Fruit fly (Drosophila melanogaster) whole organism, pupa: ENCODE measurements around the gene CG16903.

Experiments
- CG10348 ChIP-seq: fragments of 200-800 bp; sonication (Bioruptor generic); IDR thresholded peaks from 2 replicates; pipeline ENCODE4 v1.3.6; 2022; ENCODE audit warnings: missing biosample characterization, missing genetic modification characterization
- CG12605 ChIP-seq: fragments of 200-800 bp; sonication (Bioruptor generic); IDR thresholded peaks from 2 replicates; pipeline ENCODE4 v1.3.6; 2022; ENCODE audit warnings: missing biosample characterization, missing genetic modification characterization
- CG13204 ChIP-seq: fragments of 200-800 bp; sonication (Bioruptor generic); optimal IDR thresholded peaks from 2 replicates; lab custom pipeline; 2018; ENCODE audit warnings: missing biosample characterization, mild to moderate bottlenecking, missing genetic modification characterization, moderate library complexity
- CG14655 ChIP-seq: fragments of 200-800 bp; sonication (Bioruptor generic); optimal IDR thresholded peaks from 3 replicates; lab custom pipeline; 2017; ENCODE audit warnings: mild to moderate bottlenecking, missing biosample characterization, missing genetic modification reagents, missing genetic modification characterization
- CG15710 ChIP-seq: fragments of 200-800 bp; sonication (Bioruptor generic); optimal IDR thresholded peaks from 2 replicates; lab custom pipeline; 2018; ENCODE audit warnings: missing biosample characterization, mild to moderate bottlenecking, missing genetic modification characterization, moderate library complexity
- CG17806 ChIP-seq: fragments of 200-800 bp; sonication (Bioruptor generic); optimal IDR thresholded peaks from 2 replicates; lab custom pipeline; 2018; ENCODE audit warnings: missing biosample characterization, mild to moderate bottlenecking, missing genetic modification characterization, moderate library complexity
- CG32121 ChIP-seq: fragments of 200-800 bp; sonication (Bioruptor generic); IDR thresholded peaks from 2 replicates; pipeline ENCODE4 v1.3.6; 2022; ENCODE audit warnings: missing biosample characterization, missing genetic modification characterization
- CG34367 ChIP-seq: fragments of 200-800 bp; sonication (Bioruptor generic); optimal IDR thresholded peaks from 2 replicates; lab custom pipeline; 2018; ENCODE audit warnings: missing biosample characterization, mild to moderate bottlenecking, missing genetic modification characterization
- CG4496 ChIP-seq: fragments of 200-800 bp; sonication (Bioruptor generic); IDR thresholded peaks from 3 replicates; pipeline ENCODE4 v1.3.6; 2022; ENCODE audit warnings: missing biosample characterization, missing genetic modification characterization
- CG8159 ChIP-seq: fragments of 200-800 bp; sonication (Bioruptor generic); optimal IDR thresholded peaks from 3 replicates; lab custom pipeline; 2018; ENCODE audit warnings: missing biosample characterization, mild to moderate bottlenecking, missing genetic modification characterization, moderate library complexity
- CG8301 ChIP-seq: fragments of 200-800 bp; sonication (Bioruptor generic); optimal IDR thresholded peaks from 2 replicates; lab custom pipeline; 2018; ENCODE audit warnings: missing biosample characterization, mild to moderate bottlenecking, missing genetic modification characterization
- CG9948 ChIP-seq: fragments of 200-800 bp; sonication (Bioruptor generic); optimal IDR thresholded peaks from 2 replicates; lab custom pipeline; 2018; ENCODE audit warnings: missing biosample characterization, mild to moderate bottlenecking, missing genetic modification characterization, moderate library complexity
- D1 ChIP-seq: fragments of 200-800 bp; sonication (Bioruptor generic); optimal IDR thresholded peaks from 2 replicates; lab custom pipeline; 2018; ENCODE audit warnings: missing biosample characterization, mild to moderate bottlenecking, missing genetic modification characterization, moderate library complexity
- EcR ChIP-seq: fragments of 200-800 bp; sonication (Bioruptor generic); optimal IDR thresholded peaks from 3 replicates; lab custom pipeline; 2019; ENCODE audit warnings: missing biosample characterization, missing genetic modification characterization, mild to moderate bottlenecking, moderate library complexity, missing genetic modification reagents
- Ets98B ChIP-seq: fragments of 200-800 bp; sonication (Bioruptor generic); IDR thresholded peaks from 2 replicates; pipeline ENCODE4 v1.3.6; 2022; ENCODE audit warnings: missing biosample characterization, missing genetic modification characterization
- Pif1A ChIP-seq: fragments of 200-800 bp; sonication (Bioruptor generic); optimal IDR thresholded peaks from 3 replicates; lab custom pipeline; 2016; ENCODE audit warnings: missing biosample characterization, missing genetic modification characterization
- Pif1B ChIP-seq: fragments of 200-800 bp; sonication (Bioruptor generic); optimal IDR thresholded peaks from 3 replicates; lab custom pipeline; 2016; ENCODE audit warnings: missing biosample characterization, missing genetic modification characterization
- Snoo ChIP-seq: fragments of 200-800 bp; sonication (Bioruptor generic); optimal IDR thresholded peaks from 3 replicates; lab custom pipeline; 2017; ENCODE audit warnings: missing biosample characterization, mild to moderate bottlenecking, missing genetic modification characterization, inconsistent platforms
- fd96Ca ChIP-seq: fragments of 200-800 bp; sonication (Bioruptor generic); IDR thresholded peaks from 3 replicates; pipeline ENCODE4 v1.3.6; 2022; ENCODE audit warnings: missing biosample characterization, missing genetic modification characterization
- gl ChIP-seq: fragments of 200-800 bp; sonication (Bioruptor generic); optimal IDR thresholded peaks from 2 replicates; lab custom pipeline; 2018; ENCODE audit warnings: missing biosample characterization, mild to moderate bottlenecking, missing genetic modification characterization
- rn ChIP-seq: fragments of 200-800 bp; sonication (Bioruptor generic); IDR thresholded peaks from 2 replicates; pipeline ENCODE4 v1.3.6; 2022; ENCODE audit warnings: missing biosample characterization, missing genetic modification characterization

Gene CG16903

dm6 chrX:2061849-2062248 is 18.4 kb downstream of the CG16903 start, which contains the start of gene Sik2:
TSS of gene Sik2 (minus strand) at chrX:2061915.
- TF ChIP-seq CG4496 (GFP tag; lab: Robert Waterston, UW) = peak; percentile 31; the same call in 1 of the 3 replicates
- no peak for TF ChIP-seq CG8159 (tag; lab: Kevin White, UChicago)

DNA sequence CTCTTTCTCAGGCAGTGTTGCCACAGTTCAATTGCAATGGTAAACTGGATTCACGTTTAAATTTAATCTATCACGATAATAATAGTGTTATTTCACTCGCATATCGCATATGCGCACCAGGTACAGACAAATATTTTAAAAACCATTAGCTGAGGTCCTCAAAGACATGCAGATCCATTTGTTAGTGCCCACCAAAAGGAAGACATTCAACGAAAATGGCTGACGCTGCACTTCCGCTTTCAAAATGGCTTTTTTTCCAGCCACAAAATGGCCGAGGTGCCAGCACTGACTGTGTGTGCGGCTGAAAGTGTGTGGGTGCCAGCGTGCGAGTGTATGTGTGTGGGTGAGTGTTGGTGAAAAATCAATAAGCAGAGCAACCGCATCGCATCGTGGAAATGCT is 19.1 kb downstream of the CG16903 start:
- no peak for TF ChIP-seq CG32121 (GFP tag; lab: Robert Waterston, UW)
- TF ChIP-seq gl = no peak
- peak; percentile 38; the same call in 1 of the 3 replicates for TF ChIP-seq CG4496 (GFP tag; lab: Robert Waterston, UW)
- peak; percentile 30 for TF ChIP-seq CG8301 (tag; lab: Kevin White, UChicago)
- TF ChIP-seq CG15710 (tag; lab: Kevin White, UChicago) = peak; percentile 38
- no peak for TF ChIP-seq CG14655
- no peak for TF ChIP-seq Ets98B (GFP tag; lab: Robert Waterston, UW)
- no peak for TF ChIP-seq CG9948 (tag; lab: Kevin White, UChicago)
- TF ChIP-seq CG13204 (GFP tag; lab: Kevin White, UChicago) = peak; percentile 19
- no peak for TF ChIP-seq D1
- peak; percentile 29 for TF ChIP-seq CG8159 (tag; lab: Kevin White, UChicago)
- no peak for TF ChIP-seq fd96Ca (GFP tag; lab: Robert Waterston, UW)
- TF ChIP-seq CG34367 = peak; percentile 4
- no peak for TF ChIP-seq CG12605 (GFP tag; lab: Robert Waterston, UW)
- no peak for TF ChIP-seq CG10348 (GFP tag; lab: Robert Waterston, UW)
- TF ChIP-seq rn = no peak
- TF ChIP-seq Pif1B (GFP tag; lab: Kevin White, UChicago) = no peak
- no peak for TF ChIP-seq EcR
- no peak for TF ChIP-seq Snoo (tag; lab: Kevin White, UChicago)
- TF ChIP-seq Pif1A = no peak
- no peak for TF ChIP-seq CG17806 (tag; lab: Kevin White, UChicago)
- TF ChIP-seq, all 21 proteins: peak for 6

dm6 chrX:2050070-2050899 is 29.9 kb downstream of the CG16903 start, which contains the start of gene moody:
TSS of gene moody (minus strand) at chrX:2050120.
- TF ChIP-seq Pif1A (peak; percentile 90), CG15710 (tag; lab: Kevin White, UChicago) (peak; percentile 86), gl (peak; percentile 84), Ets98B (GFP tag; lab: Robert Waterston, UW) (peak; percentile 99), CG12605 (GFP tag; lab: Robert Waterston, UW) (peak; percentile 97), fd96Ca (GFP tag; lab: Robert Waterston, UW) (peak; percentile 99), Pif1B (GFP tag; lab: Kevin White, UChicago) (peak; percentile 90), CG13204 (GFP tag; lab: Kevin White, UChicago) (peak; percentile 97), Snoo (tag; lab: Kevin White, UChicago) (peak; percentile 93), CG4496 (GFP tag; lab: Robert Waterston, UW) (peak; percentile 99), CG32121 (GFP tag; lab: Robert Waterston, UW) (peak; percentile 99), CG17806 (tag; lab: Kevin White, UChicago) (peak; percentile 84), rn (peak; percentile 93), CG9948 (tag; lab: Kevin White, UChicago) (peak; percentile 68), CG8159 (tag; lab: Kevin White, UChicago) (peak; percentile 84), EcR (peak; percentile 56), CG34367 (peak; percentile 82), CG8301 (tag; lab: Kevin White, UChicago) (peak; percentile 87), CG10348 (GFP tag; lab: Robert Waterston, UW) (peak; percentile 92), CG14655 (peak; percentile 92), D1 (no peak)
- TF ChIP-seq, all 21 proteins: peak for 20

DNA sequence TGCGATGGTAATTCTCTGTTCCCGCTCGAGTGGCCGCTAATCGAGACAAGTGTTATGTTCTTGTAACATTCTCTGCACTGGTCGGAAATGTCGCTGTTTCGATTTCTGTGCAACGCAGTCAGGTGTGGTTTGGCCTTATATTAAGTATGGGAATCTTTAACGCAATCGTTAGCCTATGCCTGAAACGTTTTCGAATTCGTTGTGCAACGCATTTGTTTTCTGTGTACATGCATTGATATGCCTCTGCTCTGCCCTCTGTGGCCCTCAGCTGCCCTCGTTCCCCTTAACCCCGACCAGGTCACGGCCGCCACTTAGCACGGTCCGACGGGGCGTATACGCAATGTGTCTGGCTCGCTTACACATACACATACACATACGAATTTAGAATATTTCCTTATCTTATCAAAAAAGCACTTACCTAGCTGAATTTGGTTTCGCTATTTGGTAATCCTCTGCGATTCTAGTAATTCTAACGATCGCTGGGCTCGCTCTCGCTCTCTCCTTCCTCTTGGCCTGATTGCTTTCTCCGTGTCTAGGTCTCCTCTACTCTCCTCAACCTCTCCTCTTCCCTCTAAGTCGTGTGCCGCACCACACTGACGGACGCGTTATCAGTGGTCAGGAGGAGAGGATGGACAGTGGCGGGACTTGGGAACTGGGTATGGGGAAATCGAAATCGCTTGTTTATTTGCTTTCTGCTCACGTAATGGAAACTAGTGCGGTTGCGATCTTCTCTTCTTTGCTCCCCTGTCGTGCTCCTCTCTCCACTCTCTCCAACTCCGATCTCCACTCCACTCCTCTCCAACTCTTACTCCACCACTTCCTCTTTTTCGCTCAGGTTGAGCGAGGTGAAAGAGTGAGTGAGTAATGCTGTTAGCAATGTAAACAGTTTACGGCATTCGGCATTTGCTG is 31.2 kb downstream of the CG16903 start:
- TF ChIP-seq CG15710 (tag; lab: Kevin White, UChicago) = no peak
- peak; percentile 55; the same call in 2 of the 3 replicates for TF ChIP-seq CG4496 (GFP tag; lab: Robert Waterston, UW)
- no peak for TF ChIP-seq Snoo (tag; lab: Kevin White, UChicago)
- 0 out of 3 replicates have a peak, but pooled peaks have one; percentile 35 for TF ChIP-seq fd96Ca (GFP tag; lab: Robert Waterston, UW)
- TF ChIP-seq CG12605 (GFP tag; lab: Robert Waterston, UW) = no peak
- no peak for TF ChIP-seq CG34367
- no peak for TF ChIP-seq rn
- TF ChIP-seq CG10348 (GFP tag; lab: Robert Waterston, UW) = no peak
- no peak for TF ChIP-seq CG14655
- no peak for TF ChIP-seq Pif1A
- TF ChIP-seq Pif1B (GFP tag; lab: Kevin White, UChicago) = no peak
- TF ChIP-seq EcR = no peak
- no peak for TF ChIP-seq CG32121 (GFP tag; lab: Robert Waterston, UW)
- TF ChIP-seq Ets98B (GFP tag; lab: Robert Waterston, UW) = peak; percentile 43; the same call in 1 of the 2 replicates
